Fruit fly (Drosophila melanogaster): ENCODE measurements around the gene Rh50.

Gene Rh50

DNA sequence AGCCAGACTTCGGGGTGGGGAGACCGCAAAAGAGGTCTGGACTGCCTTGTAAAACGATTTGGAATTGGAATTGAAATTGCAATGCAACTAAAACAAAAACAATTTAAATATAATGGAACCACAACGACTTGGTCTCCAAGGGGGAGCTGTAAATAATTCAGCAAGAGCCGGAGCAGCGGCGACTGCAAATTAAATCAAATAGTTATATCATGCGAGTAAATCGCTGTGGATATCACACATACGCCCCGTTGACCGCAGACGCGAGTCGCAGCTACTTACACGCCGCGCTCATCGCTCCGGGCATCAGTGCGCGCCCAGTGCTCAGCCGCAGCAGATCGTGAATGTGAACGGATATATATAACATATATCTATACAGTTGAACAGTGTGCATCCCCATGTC, at the start of gene Rh50:
Rh50 (plus strand) TSS at position 301 of the 400 bp plus-strand sequence.
- no peak for TF ChIP-seq Sin3A (optimal IDR thresholded peaks at IDR 0.05)
- TF ChIP-seq ttk (optimal IDR thresholded peaks at IDR 0.05): no peak

- TF ChIP-seq psq (optimal IDR thresholded peaks at IDR 0.05) (no peak), insv (optimal IDR thresholded peaks at IDR 0.05) (no peak), ttk (optimal IDR thresholded peaks at IDR 0.05) (no peak), Sin3A (optimal IDR thresholded peaks at IDR 0.05) (no peak), Myc (optimal IDR thresholded peaks at IDR 0.05) (no peak), h (optimal IDR thresholded peaks at IDR 0.05) (no peak)
Observed at dm6 chr3L:4860370-4860769, 49.8 kb upstream of the Rh50 start, which contains the start of gene CG32235. Gene CG32235, minus strand, starts transcription at chr3L:4860470.

DNA sequence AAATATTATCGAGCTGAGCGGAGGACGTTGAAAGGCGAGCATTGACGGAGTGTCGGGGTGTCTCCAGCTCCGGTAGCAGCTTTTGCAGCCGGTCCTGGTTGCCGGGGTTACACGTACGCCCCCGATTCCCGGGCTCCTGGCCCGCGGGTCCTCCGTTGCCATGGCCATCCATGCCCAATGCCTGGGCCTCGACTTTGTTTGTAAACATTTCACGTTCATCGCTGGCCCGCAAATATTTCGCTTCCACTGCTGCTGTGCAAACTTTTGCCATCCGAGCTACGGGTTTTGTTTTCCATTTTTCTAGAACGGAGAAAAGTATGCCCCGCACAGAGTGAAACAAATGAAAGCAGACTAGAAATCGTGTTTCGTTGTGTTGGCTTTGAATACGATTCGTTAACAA, 49.2 kb upstream of the Rh50 start, which contains the start of gene Dnah3:
Dnah3 (plus strand) TSS at position 301 of the 400 bp plus-strand sequence.
- TF ChIP-seq ttk (optimal IDR thresholded peaks at IDR 0.05): no peak
- no peak for TF ChIP-seq Myc (optimal IDR thresholded peaks at IDR 0.05)
- no peak for TF ChIP-seq Sin3A (optimal IDR thresholded peaks at IDR 0.05)
- TF ChIP-seq insv (optimal IDR thresholded peaks at IDR 0.05): no peak
- no peak for TF ChIP-seq h (optimal IDR thresholded peaks at IDR 0.05)
- no peak for TF ChIP-seq psq (optimal IDR thresholded peaks at IDR 0.05)

dm6 chr3L:4896564-4896963, 13.6 kb upstream of the Rh50 start, which contains the start of gene CG13705:
Gene CG13705, plus strand, starts transcription at chr3L:4896864.
- TF ChIP-seq ttk (optimal IDR thresholded peaks at IDR 0.05): no peak
- TF ChIP-seq Myc (optimal IDR thresholded peaks at IDR 0.05): no peak
- TF ChIP-seq h (optimal IDR thresholded peaks at IDR 0.05): no peak
- no peak for TF ChIP-seq insv (optimal IDR thresholded peaks at IDR 0.05)
- TF ChIP-seq psq (optimal IDR thresholded peaks at IDR 0.05): no peak
- no peak for TF ChIP-seq Sin3A (optimal IDR thresholded peaks at IDR 0.05)

dm6 chr3L:4898647-4899046, 11.5 kb upstream of the Rh50 start, which contains the start of gene hoka:
Gene hoka, plus strand, starts transcription at chr3L:4898900.
- TF ChIP-seq Myc (optimal IDR thresholded peaks at IDR 0.05) (no peak), insv (optimal IDR thresholded peaks at IDR 0.05) (no peak), ttk (optimal IDR thresholded peaks at IDR 0.05) (no peak), h (optimal IDR thresholded peaks at IDR 0.05) (no peak), Sin3A (optimal IDR thresholded peaks at IDR 0.05) (no peak), psq (optimal IDR thresholded peaks at IDR 0.05) (no peak)

DNA sequence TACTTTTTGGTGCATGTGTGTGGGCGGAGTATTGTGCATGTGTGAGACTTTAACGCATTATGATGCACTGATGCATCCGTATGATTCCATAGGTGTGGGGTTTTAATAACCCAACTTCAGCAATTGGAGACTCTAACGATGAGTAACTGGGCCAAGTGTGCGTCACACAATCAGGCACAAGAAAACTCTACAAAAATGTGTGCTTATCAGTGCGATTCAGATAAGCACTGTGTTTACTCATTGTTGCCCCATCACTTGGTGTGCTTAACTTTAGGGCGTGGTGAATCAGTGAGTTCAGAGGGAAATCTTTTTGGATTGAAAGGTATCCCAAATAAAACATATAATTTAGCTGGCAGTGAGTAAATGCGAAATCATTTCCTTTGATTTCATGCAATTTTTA, 11.1 kb upstream of the Rh50 start:
- TF ChIP-seq Sin3A (optimal IDR thresholded peaks at IDR 0.05) (no peak), insv (optimal IDR thresholded peaks at IDR 0.05) (no peak), ttk (optimal IDR thresholded peaks at IDR 0.05) (no peak), h (optimal IDR thresholded peaks at IDR 0.05) (no peak), Myc (optimal IDR thresholded peaks at IDR 0.05) (no peak), psq (optimal IDR thresholded peaks at IDR 0.05) (no peak)

DNA sequence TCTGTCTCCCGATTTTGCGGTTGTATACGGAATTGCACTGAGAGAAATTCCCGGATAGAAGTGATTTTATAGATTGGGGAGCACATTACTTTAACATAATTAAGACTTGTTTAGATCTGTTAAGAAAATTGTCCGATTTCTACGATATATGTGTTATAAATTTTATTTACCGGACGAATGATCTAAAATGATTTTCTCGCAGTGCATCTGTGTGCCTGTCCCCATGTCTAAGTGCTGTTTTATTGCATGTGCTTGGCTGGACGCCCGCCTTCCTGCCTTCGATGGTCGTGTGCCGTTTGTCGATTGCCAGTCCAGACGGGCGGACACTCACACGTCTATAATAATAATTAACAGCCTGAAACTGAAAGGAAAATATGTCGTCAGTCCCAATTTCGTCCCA, 10.8 kb downstream of the Rh50 start:
- TF ChIP-seq insv (optimal IDR thresholded peaks at IDR 0.05) (no peak), Sin3A (optimal IDR thresholded peaks at IDR 0.05) (no peak), psq (optimal IDR thresholded peaks at IDR 0.05) (no peak), h (optimal IDR thresholded peaks at IDR 0.05) (no peak), Myc (optimal IDR thresholded peaks at IDR 0.05) (no peak), ttk (optimal IDR thresholded peaks at IDR 0.05) (no peak)

dm6 chr3L:4924612-4925011, 14.4 kb downstream of the Rh50 start:
- TF ChIP-seq h (optimal IDR thresholded peaks at IDR 0.05) (no peak), ttk (optimal IDR thresholded peaks at IDR 0.05) (no peak)

DNA sequence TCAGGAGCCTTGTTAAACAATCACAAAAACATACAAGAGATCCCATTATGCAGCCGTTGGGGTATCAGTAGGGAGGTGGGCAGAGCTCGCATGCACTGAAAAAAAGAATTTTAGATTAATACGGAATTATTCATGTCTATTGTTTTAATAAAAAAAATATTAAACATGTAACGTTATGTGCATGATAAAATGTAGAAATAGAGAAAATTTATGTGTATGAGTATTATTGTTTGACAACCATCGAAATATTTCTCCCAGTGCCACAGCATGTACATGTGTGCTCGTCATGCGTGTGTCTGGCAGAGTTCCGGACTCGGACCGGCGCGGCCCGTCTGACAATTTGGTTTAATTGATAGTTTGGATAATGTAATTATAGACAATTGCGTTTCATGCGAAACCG, 19.6 kb downstream of the Rh50 start:
- TF ChIP-seq ttk (optimal IDR thresholded peaks at IDR 0.05) (no peak), h (optimal IDR thresholded peaks at IDR 0.05) (no peak), Myc (optimal IDR thresholded peaks at IDR 0.05) (no peak), Sin3A (optimal IDR thresholded peaks at IDR 0.05) (no peak), insv (optimal IDR thresholded peaks at IDR 0.05) (no peak), psq (optimal IDR thresholded peaks at IDR 0.05) (no peak)

DNA sequence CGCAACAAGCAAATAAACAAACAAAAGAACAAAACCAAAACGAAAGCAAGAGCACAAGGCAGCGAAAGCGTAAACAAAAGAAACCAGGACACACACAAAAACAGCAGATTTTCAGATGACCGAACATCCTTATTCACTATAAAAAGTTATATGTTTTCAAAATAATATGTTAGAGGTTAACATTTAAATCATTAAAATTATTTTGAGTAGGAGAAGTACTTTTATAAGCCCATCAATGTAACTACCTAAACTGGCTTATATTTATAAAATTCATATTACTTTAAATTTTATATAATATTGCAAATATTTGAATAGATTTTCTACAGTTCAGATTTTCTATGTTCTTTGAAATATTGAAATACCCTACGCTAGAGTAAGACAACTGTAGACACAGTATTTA, 56.6 kb downstream of the Rh50 start:
- TF ChIP-seq insv (optimal IDR thresholded peaks at IDR 0.05): no peak
- no peak for TF ChIP-seq psq (optimal IDR thresholded peaks at IDR 0.05)
- no peak for TF ChIP-seq Sin3A (optimal IDR thresholded peaks at IDR 0.05)
- no peak for TF ChIP-seq ttk (optimal IDR thresholded peaks at IDR 0.05)
- TF ChIP-seq Myc (optimal IDR thresholded peaks at IDR 0.05): no peak
- TF ChIP-seq h (optimal IDR thresholded peaks at IDR 0.05): no peak

DNA sequence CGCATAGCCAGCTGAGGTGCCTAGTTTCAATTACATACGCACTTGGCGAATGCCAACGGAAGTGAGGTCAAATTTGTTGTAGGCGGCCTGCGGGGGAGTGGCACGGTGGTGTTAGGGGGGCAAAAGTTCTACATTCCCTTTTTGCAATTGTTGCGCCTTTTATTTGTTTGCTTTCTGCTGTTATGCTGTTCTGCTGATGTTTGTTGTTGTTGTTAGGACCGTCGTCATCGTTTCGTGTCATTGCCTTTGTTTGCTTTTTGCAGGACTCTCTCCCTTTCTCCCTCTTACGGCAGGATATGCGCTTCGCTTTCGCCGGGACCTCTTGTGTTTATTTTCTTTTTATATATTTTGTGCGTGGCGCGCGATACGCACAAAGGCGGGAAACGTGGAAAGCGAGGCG, 59.2 kb downstream of the Rh50 start:
- no peak for TF ChIP-seq h (optimal IDR thresholded peaks at IDR 0.05)
- no peak for TF ChIP-seq Myc (optimal IDR thresholded peaks at IDR 0.05)
- TF ChIP-seq ttk (optimal IDR thresholded peaks at IDR 0.05): no peak
- no peak for TF ChIP-seq psq (optimal IDR thresholded peaks at IDR 0.05)
- no peak for TF ChIP-seq insv (optimal IDR thresholded peaks at IDR 0.05)
- no peak for TF ChIP-seq Sin3A (optimal IDR thresholded peaks at IDR 0.05)
